Worm (Caenorhabditis elegans) whole organism, midembryonic: ENCODE data around the gene clec-221.

Experiments
- T22C8.4 ChIP-seq: fragments of 200-800 bp; sonication (Bioruptor generic); IDR thresholded peaks from 2 replicates; pipeline ENCODE4 v1.3.6; 2022; ENCODE audit warnings: missing genetic modification characterization, missing compliant biosample characterization
- cog-1 ChIP-seq: sonication (generic microtip); optimal IDR thresholded peaks from 2 replicates; lab custom pipeline; 2016; ENCODE audit warnings: missing genetic modification characterization, missing compliant biosample characterization
- flt-1 ChIP-seq: fragments of 200-800 bp; sonication (Bioruptor generic); IDR thresholded peaks from 2 replicates; pipeline ENCODE4 v1.3.6; 2022; ENCODE audit warnings: missing genetic modification characterization, missing compliant biosample characterization
- klf-2 ChIP-seq: fragments of 200-800 bp; sonication (Bioruptor generic); conservative IDR thresholded peaks from 2 replicates; pipeline ENCODE4 v1.3.6; 2022; ENCODE audit warnings: missing genetic modification reagents, missing genetic modification characterization, missing compliant biosample characterization
- med-1 ChIP-seq: sonication (generic microtip); optimal IDR thresholded peaks from 2 replicates; lab custom pipeline; 2017; ENCODE audit warnings: missing genetic modification characterization, mild to moderate bottlenecking, missing compliant biosample characterization, antibody characterized with exemption, missing genetic modification reagents; ENCODE audit not compliant: insufficient read depth
- ref-1 ChIP-seq: fragments of 200-800 bp; sonication (Bioruptor generic); conservative IDR thresholded peaks from 2 replicates; pipeline ENCODE4 v1.3.6; 2022; ENCODE audit warnings: missing genetic modification reagents, missing genetic modification characterization, missing compliant biosample characterization
- tab-1 ChIP-seq: fragments of 200-800 bp; sonication (Bioruptor generic); IDR thresholded peaks from 2 replicates; pipeline ENCODE4 v1.3.6; 2022; ENCODE audit warnings: missing genetic modification characterization, missing compliant biosample characterization
- ztf-23 ChIP-seq: fragments of 200-800 bp; sonication (Bioruptor generic); IDR thresholded peaks from 2 replicates; pipeline ENCODE4 v1.3.6; 2022; ENCODE audit warnings: missing genetic modification reagents, missing genetic modification characterization, missing compliant biosample characterization
- ztf-29 ChIP-seq: fragments of 200-800 bp; sonication (Bioruptor generic); IDR thresholded peaks from 2 replicates; pipeline ENCODE4 v1.3.6; 2022; ENCODE audit warnings: missing genetic modification reagents, missing genetic modification characterization, missing compliant biosample characterization

DNA sequence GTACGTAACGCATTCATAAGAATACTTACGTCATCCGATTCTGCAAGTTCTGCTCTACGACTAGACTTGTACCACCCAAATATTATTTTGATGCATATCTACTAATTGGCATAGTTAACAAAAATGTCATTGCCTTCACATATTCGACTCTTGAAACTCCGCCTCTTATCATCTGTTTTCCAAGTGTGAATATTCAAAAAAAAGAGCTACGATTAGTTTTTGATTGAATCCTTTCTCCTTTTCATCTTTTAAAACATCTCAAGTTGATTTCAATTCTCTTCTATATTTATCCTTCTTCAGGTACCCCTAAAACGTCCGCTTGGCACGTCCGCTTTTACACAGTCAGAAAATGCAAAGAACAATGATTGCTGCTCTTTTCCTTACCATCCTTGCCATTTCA is 6.3 kb downstream of the clec-221 start, which contains the start of gene F17C11.2:
- TF ChIP-seq ref-1 (GFP tag; lab: Robert Waterston, UW) (no peak), T22C8.4 (GFP tag; lab: Robert Waterston, UW) (no peak), med-1 (GFP tag; lab: Kevin White, UChicago) (no peak), flt-1 (no peak), ztf-23 (no peak), klf-2 (GFP tag; lab: Robert Waterston, UW) (no peak), tab-1 (GFP tag; lab: Robert Waterston, UW) (no peak), ztf-29 (GFP tag; lab: Robert Waterston, UW) (no peak), cog-1 (tag; lab: Kevin White, UChicago) (no peak)
